Worm (Caenorhabditis elegans) whole organism, young adult: Measurements from ENCODE around the gene chs-2.

Source experiments
- B0035.1 ChIP-seq: sonication (generic microtip); optimal IDR thresholded peaks from 2 replicates; lab custom pipeline; 2016; ENCODE audit warnings: missing genetic modification characterization, mild to moderate bottlenecking, missing compliant biosample characterization, missing genotype, missing genetic modification reagents
- B0336.3 ChIP-seq: fragments of 200-800 bp; sonication (Bioruptor generic); IDR thresholded peaks from 2 replicates; pipeline ENCODE4 v1.3.6; 2022; ENCODE audit warnings: missing genetic modification characterization, missing compliant biosample characterization
- D2030.7 ChIP-seq: fragments of 200-800 bp; sonication (Bioruptor generic); IDR thresholded peaks from 2 replicates; pipeline ENCODE4 v1.3.6; 2022; ENCODE audit warnings: missing genetic modification reagents, missing genetic modification characterization, missing compliant biosample characterization
- F22D6.2 ChIP-seq: sonication (generic microtip); optimal IDR thresholded peaks from 2 replicates; lab custom pipeline; 2016; ENCODE audit warnings: mild to moderate bottlenecking, missing genetic modification characterization, missing compliant biosample characterization
- F49E8.2 ChIP-seq: sonication (generic microtip); optimal IDR thresholded peaks from 3 replicates; lab custom pipeline; 2017; ENCODE audit warnings: missing genetic modification characterization, mild to moderate bottlenecking, missing compliant biosample characterization, antibody characterized with exemption, moderate library complexity; ENCODE audit not compliant: insufficient read depth
- F55B11.4 ChIP-seq: sonication (generic microtip); optimal IDR thresholded peaks from 2 replicates; lab custom pipeline; 2016; ENCODE audit warnings: missing compliant biosample characterization, missing genetic modification characterization, borderline replicate concordance; ENCODE audit not compliant: insufficient read depth
- F57A8.1 ChIP-seq: fragments of 200-800 bp; sonication (Bioruptor generic); optimal IDR thresholded peaks from 2 replicates; lab custom pipeline; 2018; ENCODE audit warnings: mild to moderate bottlenecking, missing genetic modification characterization, moderate library complexity, missing compliant biosample characterization
- F57C9.4 ChIP-seq: sonication (generic microtip); optimal IDR thresholded peaks from 2 replicates; lab custom pipeline; 2017; ENCODE audit warnings: mild to moderate bottlenecking, missing genetic modification characterization, missing compliant biosample characterization
- Y53F4B.3 ChIP-seq: fragments of 200-800 bp; sonication (Bioruptor generic); IDR thresholded peaks from 2 replicates; pipeline ENCODE4 v1.3.6; 2022; ENCODE audit warnings: missing genetic modification reagents, missing genetic modification characterization, missing compliant biosample characterization
- Y56A3A.18 ChIP-seq: fragments of 200-800 bp; sonication (Bioruptor generic); IDR thresholded peaks from 2 replicates; pipeline ENCODE4 v1.3.6; 2022; ENCODE audit warnings: missing genetic modification reagents, missing genetic modification characterization, missing compliant biosample characterization
- Y79H2A.3 ChIP-seq: fragments of 200-800 bp; sonication (Bioruptor generic); conservative IDR thresholded peaks from 2 replicates; pipeline ENCODE4 v1.3.6; 2022; ENCODE audit warnings: missing genetic modification reagents, missing genetic modification characterization, missing compliant biosample characterization
- Y95B8A.8 ChIP-seq: fragments of 200-800 bp; sonication (Bioruptor generic); IDR thresholded peaks from 2 replicates; pipeline ENCODE4 v1.3.6; 2022; ENCODE audit warnings: missing genetic modification reagents, missing genetic modification characterization, missing compliant biosample characterization
- ZK185.1 ChIP-seq: sonication (generic microtip); optimal IDR thresholded peaks from 2 replicates; lab custom pipeline; 2016; ENCODE audit warnings: mild to moderate bottlenecking, missing genetic modification characterization, missing compliant biosample characterization; ENCODE audit not compliant: poor library complexity, severe bottlenecking
- akir-1 ChIP-seq: fragments of 200-800 bp; sonication (Bioruptor generic); optimal IDR thresholded peaks from 2 replicates; lab custom pipeline; 2018; ENCODE audit warnings: mild to moderate bottlenecking, missing genetic modification characterization, moderate library complexity, missing compliant biosample characterization
- aptf-2 ChIP-seq: fragments of 200-800 bp; sonication (Bioruptor generic); conservative IDR thresholded peaks from 2 replicates; pipeline ENCODE4 v1.3.6; 2022; ENCODE audit warnings: missing genetic modification reagents, missing genetic modification characterization, missing compliant biosample characterization
- aptf-3 ChIP-seq: fragments of 200-800 bp; sonication (Bioruptor generic); IDR thresholded peaks from 2 replicates; pipeline ENCODE4 v1.3.6; 2022; ENCODE audit warnings: missing genetic modification characterization, missing compliant biosample characterization
- atf-7 ChIP-seq: sonication (generic microtip); optimal IDR thresholded peaks from 2 replicates; lab custom pipeline; 2017; ENCODE audit warnings: mild to moderate bottlenecking, missing genetic modification characterization, missing compliant biosample characterization
- attf-5 ChIP-seq: fragments of 200-800 bp; sonication (Bioruptor generic); optimal IDR thresholded peaks from 2 replicates; lab custom pipeline; 2018; ENCODE audit warnings: mild to moderate bottlenecking, missing genetic modification characterization, missing compliant biosample characterization
- attf-6 ChIP-seq: fragments of 200-800 bp; sonication (Bioruptor generic); IDR thresholded peaks from 2 replicates; pipeline ENCODE4 v1.3.6; 2022; ENCODE audit warnings: missing genetic modification reagents, missing genetic modification characterization, missing compliant biosample characterization
- ccch-3 ChIP-seq: fragments of 200-800 bp; sonication (Bioruptor generic); optimal IDR thresholded peaks from 2 replicates; lab custom pipeline; 2018; ENCODE audit warnings: mild to moderate bottlenecking, missing genetic modification characterization, missing compliant biosample characterization
- cebp-2 ChIP-seq: fragments of 200-800 bp; sonication (Bioruptor generic); IDR thresholded peaks from 2 replicates; pipeline ENCODE4 v1.3.6; 2022; ENCODE audit warnings: missing genetic modification characterization, missing compliant biosample characterization
- ceh-100 ChIP-seq: fragments of 200-800 bp; sonication (Bioruptor generic); IDR thresholded peaks from 2 replicates; pipeline ENCODE4 v1.3.6; 2022; ENCODE audit warnings: missing genetic modification reagents, missing genetic modification characterization, missing compliant biosample characterization
- dox-1 ChIP-seq: fragments of 200-800 bp; sonication (Bioruptor generic); IDR thresholded peaks from 2 replicates; pipeline ENCODE4 v1.3.6; 2022; ENCODE audit warnings: missing genetic modification reagents, missing genetic modification characterization, missing compliant biosample characterization
- efl-1 ChIP-seq: fragments of 150-350 bp; optimal IDR thresholded peaks from 2 replicates; lab custom pipeline; 2014; ENCODE audit warnings: missing biosample characterization, missing genetic modification reagents, missing genetic modification characterization
- ekl-4 ChIP-seq: fragments of 200-800 bp; sonication (Bioruptor generic); IDR thresholded peaks from 2 replicates; pipeline ENCODE4 v1.3.6; 2022; ENCODE audit warnings: missing genetic modification reagents, missing genetic modification characterization, missing compliant biosample characterization
- him-1 ChIP-seq: sonication (generic microtip); optimal IDR thresholded peaks from 2 replicates; lab custom pipeline; 2016; ENCODE audit warnings: missing genotype, missing genetic modification reagents, missing genetic modification characterization, missing compliant biosample characterization
- hmg-1.2 ChIP-seq: fragments of 200-800 bp; sonication (Bioruptor generic); IDR thresholded peaks from 2 replicates; pipeline ENCODE4 v1.3.6; 2022; ENCODE audit warnings: missing genetic modification reagents, missing genetic modification characterization, missing compliant biosample characterization
- hsf-1 ChIP-seq: fragments of 200-800 bp; sonication (Bioruptor generic); IDR thresholded peaks from 2 replicates; pipeline ENCODE4 v1.3.6; 2022; ENCODE audit warnings: missing genetic modification reagents, missing genetic modification characterization, missing compliant biosample characterization
- lin-26 ChIP-seq: fragments of 200-800 bp; sonication (Bioruptor generic); IDR thresholded peaks from 2 replicates; pipeline ENCODE4 v1.3.6; 2022; ENCODE audit warnings: missing genetic modification reagents, missing genetic modification characterization, missing compliant biosample characterization
- lin-35 ChIP-seq, 3 experiments: fragments of 150-350 bp in 2 of 3; sonication (generic microtip) in 1 of 3; optimal IDR thresholded peaks; 2 replicates each; lab custom pipeline; 2014 to 2018; ENCODE audit warnings: missing biosample characterization in 3 of 3, missing genetic modification characterization in 3 of 3, missing genetic modification reagents in 3 of 3
- lin-54 ChIP-seq: fragments of 200-800 bp; sonication (Bioruptor generic); optimal IDR thresholded peaks from 2 replicates; lab custom pipeline; 2018; ENCODE audit warnings: mild to moderate bottlenecking, missing genetic modification characterization, missing compliant biosample characterization
- lsy-27 ChIP-seq: sonication (generic microtip); optimal IDR thresholded peaks from 2 replicates; lab custom pipeline; 2017; ENCODE audit warnings: missing genetic modification characterization, mild to moderate bottlenecking, missing compliant biosample characterization, antibody characterized with exemption, missing genotype, borderline replicate concordance; ENCODE audit not compliant: insufficient read depth
- madf-10 ChIP-seq: sonication (generic microtip); optimal IDR thresholded peaks from 2 replicates; lab custom pipeline; 2016; ENCODE audit warnings: mild to moderate bottlenecking, missing genetic modification characterization, missing compliant biosample characterization
- madf-6 ChIP-seq: fragments of 200-800 bp; sonication (Bioruptor generic); IDR thresholded peaks from 2 replicates; pipeline ENCODE4 v1.3.6; 2022; ENCODE audit warnings: missing genetic modification reagents, missing genetic modification characterization, missing compliant biosample characterization
- madf-8 ChIP-seq: fragments of 200-800 bp; sonication (Bioruptor generic); conservative IDR thresholded peaks from 2 replicates; pipeline ENCODE4 v1.3.6; 2022; ENCODE audit warnings: missing genetic modification reagents, missing genetic modification characterization, missing compliant biosample characterization
- mcd-1 ChIP-seq: fragments of 200-800 bp; sonication (Bioruptor generic); IDR thresholded peaks from 2 replicates; pipeline ENCODE4 v1.3.6; 2022; ENCODE audit warnings: missing genetic modification reagents, missing genetic modification characterization, missing compliant biosample characterization
- mxl-1 ChIP-seq: sonication (generic microtip); optimal IDR thresholded peaks from 2 replicates; lab custom pipeline; 2016; ENCODE audit warnings: missing genetic modification characterization, missing compliant biosample characterization
- nhr-179 ChIP-seq: sonication (generic microtip); optimal IDR thresholded peaks from 2 replicates; lab custom pipeline; 2016; ENCODE audit warnings: mild to moderate bottlenecking, missing genetic modification characterization, missing compliant biosample characterization
- pha-4 ChIP-seq: fragments of 150-350 bp; sonication (generic microtip); optimal IDR thresholded peaks from 2 replicates; lab custom pipeline; 2014; ENCODE audit warnings: missing biosample characterization, missing genetic modification reagents, missing genetic modification characterization
- rcor-1 ChIP-seq: fragments of 200-800 bp; sonication (Bioruptor generic); IDR thresholded peaks from 2 replicates; pipeline ENCODE4 v1.3.6; 2022; ENCODE audit warnings: missing genetic modification reagents, missing genetic modification characterization, missing compliant biosample characterization
- sdz-38 ChIP-seq: sonication (generic microtip); optimal IDR thresholded peaks from 2 replicates; lab custom pipeline; 2016; ENCODE audit warnings: missing genotype, missing genetic modification characterization, missing compliant biosample characterization
- sea-2 ChIP-seq: fragments of 200-800 bp; sonication (Bioruptor generic); IDR thresholded peaks from 2 replicates; pipeline ENCODE4 v1.3.6; 2022; ENCODE audit warnings: missing genetic modification characterization, missing compliant biosample characterization
- somi-1 ChIP-seq: fragments of 200-800 bp; sonication (Bioruptor generic); optimal IDR thresholded peaks from 2 replicates; lab custom pipeline; 2018; ENCODE audit warnings: mild to moderate bottlenecking, missing genetic modification characterization, missing compliant biosample characterization
- tbp1 ChIP-seq: fragments of 200-800 bp; sonication (Bioruptor generic); optimal IDR thresholded peaks from 2 replicates; lab custom pipeline; 2018; ENCODE audit warnings: mild to moderate bottlenecking, missing genetic modification characterization, missing compliant biosample characterization
- unc-130 ChIP-seq: sonication (generic microtip); optimal IDR thresholded peaks from 2 replicates; lab custom pipeline; 2016; ENCODE audit warnings: missing genetic modification reagents, missing genetic modification characterization, missing compliant biosample characterization
- ztf-18 ChIP-seq: sonication (generic microtip); optimal IDR thresholded peaks from 2 replicates; lab custom pipeline; 2016; ENCODE audit warnings: missing genotype, mild to moderate bottlenecking, missing genetic modification characterization, missing compliant biosample characterization
- ztf-26 ChIP-seq: sonication (generic microtip); optimal IDR thresholded peaks from 2 replicates; lab custom pipeline; 2017; ENCODE audit warnings: missing genetic modification characterization, missing compliant biosample characterization

The chs-2 gene

DNA sequence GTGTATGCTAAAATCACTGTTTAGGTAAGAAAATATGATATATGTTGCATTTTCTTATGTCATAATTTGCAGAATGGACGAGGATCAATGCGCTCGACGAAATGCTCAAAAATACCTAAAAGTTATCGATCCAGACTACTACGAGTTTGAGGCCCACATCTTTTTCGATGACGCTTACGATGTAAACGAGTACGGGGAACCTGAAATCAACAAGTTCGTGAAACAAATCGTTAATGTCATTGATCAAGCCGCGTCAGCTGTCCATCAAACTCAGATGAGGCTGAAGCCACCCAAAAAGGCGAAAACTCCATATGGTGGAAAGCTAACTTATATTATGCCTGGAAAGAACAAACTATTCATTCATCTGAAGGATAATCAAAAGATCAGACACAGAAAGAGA is 11.3 kb downstream of the chs-2 start:
- no peak for TF ChIP-seq F57C9.4
- no peak for TF ChIP-seq lin-26
- no peak for TF ChIP-seq F57A8.1 (GFP tag; lab: Kevin White, UChicago)
- no peak for TF ChIP-seq hmg-1.2 (GFP tag; lab: Robert Waterston, UW)
- no peak for TF ChIP-seq B0035.1

DNA sequence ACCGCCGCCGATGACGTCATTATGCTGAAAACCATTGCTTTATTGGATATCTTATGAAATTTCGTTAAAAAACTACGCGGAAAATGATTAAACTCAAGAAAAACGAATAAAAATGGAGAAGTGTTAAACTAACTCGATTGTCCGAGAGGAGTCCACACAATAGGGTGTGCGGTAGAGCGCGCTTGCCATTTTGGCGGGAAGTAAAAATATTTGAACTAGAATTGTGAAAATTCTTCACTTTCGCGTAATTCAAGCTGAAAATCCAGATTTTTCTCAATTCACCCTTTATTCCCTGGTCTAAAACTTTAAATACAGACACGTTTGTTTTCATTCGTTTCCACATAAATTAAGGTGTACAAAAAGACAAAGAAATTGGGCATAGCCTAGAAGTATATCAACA is 19.8 kb downstream of the chs-2 start, which contains the start of gene F48A11.4:
Gene F48A11.4, minus strand, starts transcription at position 24 of the 400 bp plus-strand sequence.
- no peak for TF ChIP-seq akir-1 (GFP tag; lab: Kevin White, UChicago)
- peak; percentile 88 for TF ChIP-seq him-1 (tag; lab: Kevin White, UChicago)
- TF ChIP-seq rcor-1: peak; percentile 93
- TF ChIP-seq sdz-38 (tag; lab: Kevin White, UChicago): no peak
- TF ChIP-seq unc-130 (GFP tag; lab: Kevin White, UChicago): peak; percentile 31
- peak; percentile 94 for TF ChIP-seq ekl-4 (GFP tag; lab: Robert Waterston, UW)
- TF ChIP-seq efl-1 (GFP tag; lab: Kevin White, UChicago): peak; percentile 93
- peak; percentile 99 for TF ChIP-seq mcd-1
- no peak for TF ChIP-seq sea-2
- TF ChIP-seq hsf-1 (GFP tag; lab: Robert Waterston, UW): peak; percentile 52; the same call in 1 of the 2 replicates
- TF ChIP-seq ztf-26 (tag; lab: Kevin White, UChicago): peak; percentile 90
- TF ChIP-seq F57C9.4: peak; percentile 78
- TF ChIP-seq somi-1 (GFP tag; lab: Kevin White, UChicago): peak; percentile 24
- 0 out of 2 replicates have a peak, but pooled peaks have one; percentile 63 for TF ChIP-seq attf-6 (GFP tag; lab: Robert Waterston, UW)
- peak; percentile 74; the same call in 1 of the 2 replicates for TF ChIP-seq Y56A3A.18 (GFP tag; lab: Robert Waterston, UW)
- peak; percentile 60 to 98 (median 86) for TF ChIP-seq lin-35 (GFP tag; optimal IDR thresholded peaks at IDR 0.05; lab: Kevin White, UChicago)
- 0 out of 2 replicates have a peak, but pooled peaks have one; percentile 41 for TF ChIP-seq Y79H2A.3 (GFP tag; lab: Robert Waterston, UW)
- peak; percentile 61 for TF ChIP-seq ztf-18 (tag; lab: Kevin White, UChicago)
- peak; percentile 56 for TF ChIP-seq F49E8.2 (tag; lab: Kevin White, UChicago)
- peak; percentile 61 for TF ChIP-seq atf-7 (tag; lab: Kevin White, UChicago)
- peak; percentile 25 for TF ChIP-seq pha-4 (tag; lab: Kevin White, UChicago)
- TF ChIP-seq nhr-179: no peak
- TF ChIP-seq mxl-1 (tag; lab: Kevin White, UChicago): no peak
- TF ChIP-seq aptf-3 (GFP tag; lab: Robert Waterston, UW): no peak
- peak; percentile 84 for TF ChIP-seq dox-1 (GFP tag; lab: Robert Waterston, UW)
- TF ChIP-seq ceh-100 (GFP tag; lab: Robert Waterston, UW): peak; percentile 79
- TF ChIP-seq F57A8.1 (GFP tag; lab: Kevin White, UChicago): no peak
- peak; percentile 67 for TF ChIP-seq tbp1 (GFP tag; lab: Kevin White, UChicago)
- peak; percentile 63 for TF ChIP-seq madf-10
- peak; percentile 72 for TF ChIP-seq F22D6.2 (tag; lab: Kevin White, UChicago)
- TF ChIP-seq F55B11.4 (tag; lab: Kevin White, UChicago): no peak
- peak; percentile 89 for TF ChIP-seq Y95B8A.8 (GFP tag; lab: Robert Waterston, UW)
- peak; percentile 89 for TF ChIP-seq B0336.3 (GFP tag; lab: Robert Waterston, UW)
- TF ChIP-seq cebp-2 (GFP tag; lab: Robert Waterston, UW): no peak
- TF ChIP-seq ccch-3 (GFP tag; lab: Kevin White, UChicago): no peak
- TF ChIP-seq madf-6: peak; percentile 82
- TF ChIP-seq lin-54: peak; percentile 99
- no peak for TF ChIP-seq aptf-2 (GFP tag; lab: Robert Waterston, UW)
- peak; percentile 80 for TF ChIP-seq D2030.7 (GFP tag; lab: Robert Waterston, UW)
- TF ChIP-seq ZK185.1: peak; percentile 95
- peak; percentile 77 for TF ChIP-seq attf-5 (GFP tag; lab: Kevin White, UChicago)
- TF ChIP-seq Y53F4B.3 (GFP tag; lab: Robert Waterston, UW): no peak
- peak; percentile 68 for TF ChIP-seq madf-8 (GFP tag; lab: Robert Waterston, UW)
- no peak for TF ChIP-seq lsy-27 (tag; lab: Kevin White, UChicago)
